Worm (Caenorhabditis elegans): ENCODE measurements around the gene nhr-271.

nhr-271 gene

ce11 chrV:16580424-16580823 is at the start of gene nhr-271:
Gene nhr-271 (minus strand): TSS chrV:16580524.
- TF ChIP-seq akir-1 (GFP tag; optimal IDR thresholded peaks at IDR 0.05) = no peak
- TF ChIP-seq sea-2 (GFP tag; IDR thresholded peaks at IDR 0.05) = no peak
- no peak for TF ChIP-seq nhr-27 (tag; optimal IDR thresholded peaks at IDR 0.05)
- TF ChIP-seq egl-44 (GFP tag; IDR thresholded peaks at IDR 0.05) = no peak
- no peak for TF ChIP-seq mcd-1 (GFP tag; IDR thresholded peaks at IDR 0.05)
- no peak for TF ChIP-seq zfh-2 (GFP tag; conservative IDR thresholded peaks at IDR 0.05)
- TF ChIP-seq F10E7.11 (tag; optimal IDR thresholded peaks at IDR 0.05) = no peak
- TF ChIP-seq ztf-28 (GFP tag; IDR thresholded peaks at IDR 0.05) = no peak
- TF ChIP-seq cebp-1 (GFP tag; IDR thresholded peaks at IDR 0.05) = no peak
- TF ChIP-seq cebp-1 (tag; optimal IDR thresholded peaks at IDR 0.05) = no peak
- no peak for TF ChIP-seq F22D6.2 (tag; optimal IDR thresholded peaks at IDR 0.05)
- TF ChIP-seq ztf-18 (tag; optimal IDR thresholded peaks at IDR 0.05) = no peak
- TF ChIP-seq sptf-2 (GFP tag; optimal IDR thresholded peaks at IDR 0.05) = no peak
- no peak for TF ChIP-seq madf-3 (GFP tag; IDR thresholded peaks at IDR 0.05)

- no peak for TF ChIP-seq pbrm-1 (GFP tag; IDR thresholded peaks at IDR 0.05)
- no peak for TF ChIP-seq F22D6.2 (tag; optimal IDR thresholded peaks at IDR 0.05)
- TF ChIP-seq C06A6.2 (GFP tag; conservative IDR thresholded peaks at IDR 0.05) = no peak
- no peak for TF ChIP-seq Y56A3A.18 (GFP tag; IDR thresholded peaks at IDR 0.05)
- TF ChIP-seq snpc-3.4 (tag; optimal IDR thresholded peaks at IDR 0.05) = no peak
- TF ChIP-seq B0336.3 (GFP tag; IDR thresholded peaks at IDR 0.05) = no peak
- TF ChIP-seq ztf-28 (GFP tag; IDR thresholded peaks at IDR 0.05) = no peak
- no peak for TF ChIP-seq Y67H2A.10 (GFP tag; conservative IDR thresholded peaks at IDR 0.05)
- TF ChIP-seq rec-8 (tag; optimal IDR thresholded peaks at IDR 0.05) = no peak
- TF ChIP-seq madf-3 (GFP tag; IDR thresholded peaks at IDR 0.05) = no peak
- TF ChIP-seq mcd-1 (GFP tag; IDR thresholded peaks at IDR 0.05) = no peak
These were observed 49.3 kb upstream of the nhr-271 start, which contains the start of gene srd-21 for ce11 chrV:16629600-16629999. Gene srd-21 (plus strand): TSS chrV:16629900.

- TF ChIP-seq lin-40 (tag; optimal IDR thresholded peaks at IDR 0.05) (no peak), hlh-12 (tag; optimal IDR thresholded peaks at IDR 0.05) (no peak), pbrm-1 (GFP tag; IDR thresholded peaks at IDR 0.05) (no peak), F37B4.10 (GFP tag; IDR thresholded peaks at IDR 0.05) (no peak), snpc-1.1 (tag; optimal IDR thresholded peaks at IDR 0.05; ENCODE audit: insufficient read depth) (no peak), lin-54 (GFP tag; optimal IDR thresholded peaks at IDR 0.05) (no peak), dpl-1 (GFP tag; optimal IDR thresholded peaks at IDR 0.05) (no peak), athp-1 (tag; optimal IDR thresholded peaks at IDR 0.05) (no peak), snpc-3.4 (tag; optimal IDR thresholded peaks at IDR 0.05) (no peak), chd-7 (tag; optimal IDR thresholded peaks at IDR 0.05) (no peak), ztf-26 (tag; optimal IDR thresholded peaks at IDR 0.05) (no peak), ccch-3 (GFP tag; optimal IDR thresholded peaks at IDR 0.05) (no peak), B0019.2 (GFP tag; conservative IDR thresholded peaks at IDR 0.05) (no peak), F22D6.2 (tag; optimal IDR thresholded peaks at IDR 0.05) (no peak), rpc-1 (optimal IDR thresholded peaks at IDR 0.05) (no peak), rpc-1 (tag; optimal IDR thresholded peaks at IDR 0.05) (no peak), nfya-1 (tag; optimal IDR thresholded peaks at IDR 0.05; ENCODE audit: borderline replicate concordance, insufficient read depth) (no peak), hmg-20 (GFP tag; IDR thresholded peaks at IDR 0.05) (no peak)
These were observed 48.7 kb upstream of the nhr-271 start, which contains the start of gene W06G6.2 for ce11 chrV:16628991-16629390. Gene W06G6.2 (plus strand): TSS chrV:16629291.

Data from whole organism, young adult.